Worm (Caenorhabditis elegans) whole organism, mixed stage, embryonic: ENCODE measurements around the gene chil-23.

Experiments used
- bed-3 ChIP-seq: fragments of 200-800 bp; sonication (Bioruptor generic); optimal IDR thresholded peaks from 3 replicates; lab custom pipeline; 2018; ENCODE audit warnings: mild to moderate bottlenecking, missing genetic modification characterization, moderate library complexity, missing compliant biosample characterization
- blmp-1 ChIP-seq: fragments of 150-350 bp; optimal IDR thresholded peaks from 2 replicates; lab custom pipeline; 2014; ENCODE audit warnings: missing biosample characterization, missing genetic modification characterization
- ceh-43 ChIP-seq: fragments of 200-800 bp; sonication (Bioruptor generic); optimal IDR thresholded peaks from 2 replicates; lab custom pipeline; 2018; ENCODE audit warnings: mild to moderate bottlenecking, missing genetic modification characterization, moderate library complexity, missing compliant biosample characterization
- elt-1 ChIP-seq: sonication (generic microtip); optimal IDR thresholded peaks from 2 replicates; lab custom pipeline; 2017; ENCODE audit warnings: missing genetic modification characterization, mild to moderate bottlenecking, missing compliant biosample characterization, antibody characterized with exemption, moderate library complexity, borderline replicate concordance; ENCODE audit not compliant: insufficient read depth
- lsy-2 ChIP-seq: fragments of 150-350 bp; optimal IDR thresholded peaks from 2 replicates; lab custom pipeline; 2014; ENCODE audit warnings: missing biosample characterization, missing genetic modification characterization
- mab-5 ChIP-seq: fragments of 150-350 bp; optimal IDR thresholded peaks from 2 replicates; lab custom pipeline; 2014; ENCODE audit warnings: missing biosample characterization, missing genetic modification characterization
- nhr-237 ChIP-seq: fragments of 150-350 bp; optimal IDR thresholded peaks from 2 replicates; lab custom pipeline; 2014; ENCODE audit warnings: missing biosample characterization, missing genetic modification characterization
- nhr-76 ChIP-seq: sonication (generic microtip); optimal IDR thresholded peaks from 2 replicates; lab custom pipeline; 2017; ENCODE audit warnings: missing biosample characterization, missing genetic modification characterization
- snpc-4 ChIP-seq: fragments of 150-350 bp; optimal IDR thresholded peaks from 2 replicates; lab custom pipeline; 2014; ENCODE audit warnings: missing biosample characterization, missing genetic modification characterization
- unc-39 ChIP-seq: fragments of 150-350 bp; optimal IDR thresholded peaks from 2 replicates; lab custom pipeline; 2014; ENCODE audit warnings: missing biosample characterization, missing genetic modification characterization
- unc-62 ChIP-seq: fragments of 150-350 bp; optimal IDR thresholded peaks from 2 replicates; lab custom pipeline; 2014; ENCODE audit warnings: missing biosample characterization, missing genetic modification reagents, missing genetic modification characterization
- zip-8 ChIP-seq: fragments of 150-350 bp; optimal IDR thresholded peaks from 2 replicates; lab custom pipeline; 2014; ENCODE audit warnings: missing biosample characterization, missing genetic modification characterization
- ztf-11 ChIP-seq: fragments of 150-350 bp; optimal IDR thresholded peaks from 2 replicates; lab custom pipeline; 2014; ENCODE audit warnings: missing biosample characterization, missing genetic modification characterization

DNA sequence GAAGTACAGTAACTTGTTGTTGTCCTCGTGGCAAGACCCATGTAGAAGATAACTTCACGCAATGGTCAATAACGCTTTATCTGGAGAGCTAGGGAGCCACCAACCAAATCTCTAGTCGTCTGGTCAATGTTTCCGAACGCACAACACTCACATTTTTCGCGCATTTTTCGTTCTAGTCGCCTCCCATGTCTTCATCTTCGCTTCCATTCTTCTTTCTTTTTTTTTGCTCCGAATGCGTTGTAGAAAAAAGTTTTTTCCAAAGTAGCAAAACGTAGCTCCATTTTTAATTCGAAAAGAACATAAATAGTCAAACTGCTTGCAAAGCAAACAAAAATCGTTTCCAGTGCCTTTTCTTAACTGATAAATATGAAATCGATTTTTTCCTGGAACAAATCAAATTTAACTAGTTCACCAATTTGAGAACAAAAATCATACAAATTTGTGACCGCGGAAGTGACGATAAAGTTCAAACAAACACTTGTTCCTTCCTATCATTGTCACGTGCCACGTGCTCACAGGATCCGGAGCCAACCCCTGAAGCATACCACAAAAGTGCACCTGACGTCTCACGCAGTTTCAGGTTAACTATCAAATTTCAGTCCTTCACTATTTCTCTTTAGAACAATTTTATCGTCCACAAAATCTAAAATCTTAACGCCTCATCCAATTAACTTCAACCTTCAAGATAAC is 49.4 kb downstream of the chil-23 start:
- TF ChIP-seq lsy-2 (tag; lab: Kevin White, UChicago): no peak
- no peak for TF ChIP-seq nhr-237 (tag; lab: Kevin White, UChicago)
- no peak for TF ChIP-seq mab-5
- TF ChIP-seq zip-8: no peak
- no peak for TF ChIP-seq blmp-1 (tag; lab: Kevin White, UChicago)
- no peak for TF ChIP-seq unc-39
- no peak for TF ChIP-seq snpc-4 (tag; lab: Kevin White, UChicago)
- TF ChIP-seq ztf-11 (tag; lab: Kevin White, UChicago): no peak
- no peak for TF ChIP-seq unc-62
- TF ChIP-seq elt-1 (tag; lab: Kevin White, UChicago): no peak
- no peak for TF ChIP-seq nhr-76 (tag; lab: Kevin White, UChicago)
- TF ChIP-seq ceh-43 (GFP tag; lab: Kevin White, UChicago): no peak
- TF ChIP-seq bed-3 (GFP tag; lab: Kevin White, UChicago): no peak
